Fruit fly (Drosophila melanogaster): ENCODE data around the gene CG5968.

DNA sequence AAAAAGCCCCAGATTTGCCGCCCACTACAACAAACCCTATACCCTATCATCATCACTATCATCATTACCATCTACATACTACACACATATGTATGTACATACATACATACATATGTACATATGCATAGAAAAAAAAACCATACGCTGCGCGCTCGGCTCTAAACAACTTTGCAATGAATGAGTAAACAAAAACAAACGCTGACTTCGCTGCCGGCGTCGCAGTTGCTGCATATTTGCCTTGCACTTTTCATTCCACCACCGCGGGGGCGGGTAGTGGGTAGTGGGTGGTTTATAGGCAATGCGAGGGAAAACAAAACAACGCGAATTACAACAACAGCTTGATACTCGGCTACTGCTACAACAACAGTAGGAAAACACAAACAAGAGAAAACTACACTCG, 26.7 kb downstream of the CG5968 start:
- no peak for TF ChIP-seq Dll (optimal IDR thresholded peaks at IDR 0.05)
- TF ChIP-seq usp (GFP tag; optimal IDR thresholded peaks at IDR 0.05), result no peak
- no peak for TF ChIP-seq CG8478 (optimal IDR thresholded peaks at IDR 0.05)
- TF ChIP-seq pan (optimal IDR thresholded peaks at IDR 0.05), result no peak
- no peak for TF ChIP-seq psq (optimal IDR thresholded peaks at IDR 0.05)
- no peak for TF ChIP-seq EcR (GFP tag; optimal IDR thresholded peaks at IDR 0.05)
